Worm (Caenorhabditis elegans) whole organism, midembryonic: ENCODE measurements around the gene mlc-5.

Experiments used
- T22C8.4 ChIP-seq: fragments of 200-800 bp; sonication (Bioruptor generic); IDR thresholded peaks from 2 replicates; pipeline ENCODE4 v1.3.6; 2022; ENCODE audit warnings: missing genetic modification characterization, missing compliant biosample characterization
- cog-1 ChIP-seq: sonication (generic microtip); optimal IDR thresholded peaks from 2 replicates; lab custom pipeline; 2016; ENCODE audit warnings: missing genetic modification characterization, missing compliant biosample characterization
- flt-1 ChIP-seq: fragments of 200-800 bp; sonication (Bioruptor generic); IDR thresholded peaks from 2 replicates; pipeline ENCODE4 v1.3.6; 2022; ENCODE audit warnings: missing genetic modification characterization, missing compliant biosample characterization
- klf-2 ChIP-seq: fragments of 200-800 bp; sonication (Bioruptor generic); conservative IDR thresholded peaks from 2 replicates; pipeline ENCODE4 v1.3.6; 2022; ENCODE audit warnings: missing genetic modification reagents, missing genetic modification characterization, missing compliant biosample characterization
- med-1 ChIP-seq: sonication (generic microtip); optimal IDR thresholded peaks from 2 replicates; lab custom pipeline; 2017; ENCODE audit warnings: missing genetic modification characterization, mild to moderate bottlenecking, missing compliant biosample characterization, antibody characterized with exemption, missing genetic modification reagents; ENCODE audit not compliant: insufficient read depth
- ref-1 ChIP-seq: fragments of 200-800 bp; sonication (Bioruptor generic); conservative IDR thresholded peaks from 2 replicates; pipeline ENCODE4 v1.3.6; 2022; ENCODE audit warnings: missing genetic modification reagents, missing genetic modification characterization, missing compliant biosample characterization
- tab-1 ChIP-seq: fragments of 200-800 bp; sonication (Bioruptor generic); IDR thresholded peaks from 2 replicates; pipeline ENCODE4 v1.3.6; 2022; ENCODE audit warnings: missing genetic modification characterization, missing compliant biosample characterization
- ztf-23 ChIP-seq: fragments of 200-800 bp; sonication (Bioruptor generic); IDR thresholded peaks from 2 replicates; pipeline ENCODE4 v1.3.6; 2022; ENCODE audit warnings: missing genetic modification reagents, missing genetic modification characterization, missing compliant biosample characterization
- ztf-29 ChIP-seq: fragments of 200-800 bp; sonication (Bioruptor generic); IDR thresholded peaks from 2 replicates; pipeline ENCODE4 v1.3.6; 2022; ENCODE audit warnings: missing genetic modification reagents, missing genetic modification characterization, missing compliant biosample characterization

Gene mlc-5

ce11 chrIII:13641588-13641987 lies 18.5 kb downstream of the mlc-5 start, which contains the start of gene acbp-5:
Gene acbp-5 (minus strand): TSS chrIII:13641688.
- no peak for TF ChIP-seq cog-1 (tag; lab: Kevin White, UChicago)
- TF ChIP-seq klf-2, result no peak
- no peak for TF ChIP-seq tab-1
- TF ChIP-seq ref-1, result no peak
- TF ChIP-seq flt-1 (GFP tag; lab: Robert Waterston, UW), result no peak
- TF ChIP-seq ztf-29 (GFP tag; lab: Robert Waterston, UW), result no peak
- no peak for TF ChIP-seq ztf-23 (GFP tag; lab: Robert Waterston, UW)
- TF ChIP-seq T22C8.4, result no peak
- TF ChIP-seq med-1 (GFP tag; lab: Kevin White, UChicago), result no peak

- TF ChIP-seq med-1 (GFP tag; lab: Kevin White, UChicago), result no peak
- no peak for TF ChIP-seq ref-1
- TF ChIP-seq tab-1, result no peak
- TF ChIP-seq cog-1 (tag; lab: Kevin White, UChicago), result no peak
- no peak for TF ChIP-seq ztf-29 (GFP tag; lab: Robert Waterston, UW)
- no peak for TF ChIP-seq T22C8.4
- no peak for TF ChIP-seq klf-2
- TF ChIP-seq ztf-23 (GFP tag; lab: Robert Waterston, UW), result no peak
- TF ChIP-seq flt-1 (GFP tag; lab: Robert Waterston, UW), result no peak
Measured at ce11 chrIII:13642227-13642626, 19.1 kb downstream of the mlc-5 start, which contains the start of gene T12D8.10. Gene T12D8.10 (minus strand): TSS chrIII:13642327.

- TF ChIP-seq ref-1 (no peak), flt-1 (GFP tag; lab: Robert Waterston, UW) (no peak), cog-1 (tag; lab: Kevin White, UChicago) (no peak)
Measured at ce11 chrIII:13642776-13643175, 19.7 kb downstream of the mlc-5 start.

- TF ChIP-seq ref-1 (no peak), tab-1 (no peak), flt-1 (GFP tag; lab: Robert Waterston, UW) (peak; percentile 84), ztf-23 (GFP tag; lab: Robert Waterston, UW) (peak; percentile 100), cog-1 (tag; lab: Kevin White, UChicago) (peak; percentile 98), klf-2 (no peak), ztf-29 (GFP tag; lab: Robert Waterston, UW) (no peak; the same call in 1 of the 2 replicates), med-1 (GFP tag; lab: Kevin White, UChicago) (peak; percentile 31), T22C8.4 (peak; percentile 96)
Measured at ce11 chrIII:13643534-13643933, 20.4 kb downstream of the mlc-5 start, which contains the start of the genes drr-2 and set-16. Gene drr-2 (minus strand): TSS chrIII:13643570. Gene set-16 (plus strand): TSS chrIII:13643916.

ce11 chrIII:13644279-13644678 lies 21.2 kb downstream of the mlc-5 start:
- TF ChIP-seq ztf-23 (GFP tag; lab: Robert Waterston, UW), result no peak
- 0 out of 2 replicates have a peak, but pooled peaks have one; percentile 18 for TF ChIP-seq flt-1 (GFP tag; lab: Robert Waterston, UW)
- TF ChIP-seq klf-2, result no peak

- TF ChIP-seq tab-1 (no peak), flt-1 (GFP tag; lab: Robert Waterston, UW) (peak; percentile 48; the same call in 1 of the 2 replicates), med-1 (GFP tag; lab: Kevin White, UChicago) (no peak)
Measured at ce11 chrIII:13645885-13646488, 22.9 kb downstream of the mlc-5 start.

- TF ChIP-seq ztf-23 (GFP tag; lab: Robert Waterston, UW) (no peak), klf-2 (no peak), ref-1 (no peak), flt-1 (GFP tag; lab: Robert Waterston, UW) (no peak), med-1 (GFP tag; lab: Kevin White, UChicago) (no peak), cog-1 (tag; lab: Kevin White, UChicago) (no peak), tab-1 (no peak), ztf-29 (GFP tag; lab: Robert Waterston, UW) (no peak), T22C8.4 (no peak)
Measured at ce11 chrIII:13648540-13648939, 25.4 kb downstream of the mlc-5 start.

ce11 chrIII:13651414-13651813 lies 28.3 kb downstream of the mlc-5 start:
- TF ChIP-seq T22C8.4 (no peak), ztf-23 (GFP tag; lab: Robert Waterston, UW) (0 out of 2 replicates have a peak, but pooled peaks have one; percentile 43)

ce11 chrIII:13652010-13652409 lies 28.9 kb downstream of the mlc-5 start:
- TF ChIP-seq ztf-29 (GFP tag; lab: Robert Waterston, UW) (no peak), cog-1 (tag; lab: Kevin White, UChicago) (no peak), flt-1 (GFP tag; lab: Robert Waterston, UW) (no peak), tab-1 (no peak), med-1 (GFP tag; lab: Kevin White, UChicago) (no peak), ztf-23 (GFP tag; lab: Robert Waterston, UW) (no peak), ref-1 (no peak), T22C8.4 (no peak), klf-2 (no peak)

ce11 chrIII:13652708-13653107 lies 29.6 kb downstream of the mlc-5 start:
- no peak for TF ChIP-seq cog-1 (tag; lab: Kevin White, UChicago)
- TF ChIP-seq ztf-23 (GFP tag; lab: Robert Waterston, UW), result no peak
- TF ChIP-seq klf-2, result no peak
- no peak for TF ChIP-seq ztf-29 (GFP tag; lab: Robert Waterston, UW)
- no peak for TF ChIP-seq tab-1
- no peak for TF ChIP-seq med-1 (GFP tag; lab: Kevin White, UChicago)
- TF ChIP-seq ref-1, result no peak
- no peak for TF ChIP-seq flt-1 (GFP tag; lab: Robert Waterston, UW)
- TF ChIP-seq T22C8.4, result no peak
